Fruit fly (Drosophila melanogaster): Measurements from ENCODE around the gene Ttc19.

The Ttc19 gene

dm6 chr2L:19018266-19018665 is 26.7 kb downstream of the Ttc19 start:
- TF ChIP-seq CG16779 (tag; optimal IDR thresholded peaks at IDR 0.05) (no peak), CG8119 (GFP tag; IDR thresholded peaks at IDR 0.05) (no peak), svp (GFP tag) (peak; percentile 13), OdsH (GFP tag; optimal IDR thresholded peaks at IDR 0.05) (no peak), CG11762 (GFP tag; optimal IDR thresholded peaks at IDR 0.05; ENCODE audit: insufficient read depth) (no peak)

- TF ChIP-seq CG32006 (GFP tag; optimal IDR thresholded peaks at IDR 0.05) (no peak), Ets21C (GFP tag; optimal IDR thresholded peaks at IDR 0.05) (no peak), fd59A (GFP tag; optimal IDR thresholded peaks at IDR 0.05) (no peak), spab (GFP tag; optimal IDR thresholded peaks at IDR 0.05) (no peak), Ets96B (tag; optimal IDR thresholded peaks at IDR 0.05) (no peak), Eip93F (GFP tag; optimal IDR thresholded peaks at IDR 0.05) (no peak), Hr39 (GFP tag; optimal IDR thresholded peaks at IDR 0.05) (no peak), cyc (GFP tag; optimal IDR thresholded peaks at IDR 0.05) (no peak), CG16779 (tag; optimal IDR thresholded peaks at IDR 0.05) (no peak), eg (GFP tag; IDR thresholded peaks at IDR 0.05) (no peak), CG3919 (GFP tag; optimal IDR thresholded peaks at IDR 0.05) (no peak), CG11902 (GFP tag; optimal IDR thresholded peaks at IDR 0.05) (no peak)
Measured at dm6 chr2L:19017060-19017459, 27.9 kb downstream of the Ttc19 start.

- TF ChIP-seq CG9139 (GFP tag; optimal IDR thresholded peaks at IDR 0.05) (no peak), Gug (GFP tag; IDR thresholded peaks at IDR 0.05) (no peak), Hr38 (GFP tag; optimal IDR thresholded peaks at IDR 0.05) (no peak), CG7368 (GFP tag; optimal IDR thresholded peaks at IDR 0.05) (peak; percentile 45)
Measured at dm6 chr2L:19015628-19016027, 29.3 kb downstream of the Ttc19 start.

- TF ChIP-seq Eip78C (GFP tag) (no peak), achi (GFP tag; optimal IDR thresholded peaks at IDR 0.05) (no peak)
Measured at dm6 chr2L:19014881-19015366, 30.0 kb downstream of the Ttc19 start.

dm6 chr2L:19014032-19014880 is 30.7 kb downstream of the Ttc19 start:
- TF ChIP-seq CG11294 (GFP tag; IDR thresholded peaks at IDR 0.05) (no peak), achi (GFP tag; optimal IDR thresholded peaks at IDR 0.05) (peak; percentile 38), topi (GFP tag; optimal IDR thresholded peaks at IDR 0.05) (peak; percentile 34), ss (GFP tag; optimal IDR thresholded peaks at IDR 0.05) (peak; percentile 55 to 66), CG16779 (tag; optimal IDR thresholded peaks at IDR 0.05) (peak; percentile 10), Hr38 (GFP tag; optimal IDR thresholded peaks at IDR 0.05) (no peak), CG3919 (GFP tag; optimal IDR thresholded peaks at IDR 0.05) (peak; percentile 30), CG10631 (GFP tag; optimal IDR thresholded peaks at IDR 0.05) (peak; percentile 41), Smox (GFP tag; optimal IDR thresholded peaks at IDR 0.05) (peak; percentile 28), Sox14 (GFP tag; optimal IDR thresholded peaks at IDR 0.05) (no peak), CG10669 (GFP tag; optimal IDR thresholded peaks at IDR 0.05) (peak; percentile 59), CG7368 (GFP tag; optimal IDR thresholded peaks at IDR 0.05) (no peak), Gug (GFP tag; IDR thresholded peaks at IDR 0.05) (no peak), CG34406 (GFP tag; optimal IDR thresholded peaks at IDR 0.05) (peak; percentile 19), Lpt (GFP tag; optimal IDR thresholded peaks at IDR 0.05) (no peak), esn (GFP tag; optimal IDR thresholded peaks at IDR 0.05) (peak; percentile 54), CG6854 (GFP tag; optimal IDR thresholded peaks at IDR 0.05) (no peak), Eip78C (GFP tag) (peak; percentile 86), CG15336 (GFP tag; IDR thresholded peaks at IDR 0.05) (peak; percentile 47), Ets21C (GFP tag; optimal IDR thresholded peaks at IDR 0.05) (no peak), Ets96B (tag; optimal IDR thresholded peaks at IDR 0.05) (peak; percentile 62), spab (GFP tag; optimal IDR thresholded peaks at IDR 0.05) (peak; percentile 48), svp (GFP tag) (peak; percentile 73), Hr4 (GFP tag; optimal IDR thresholded peaks at IDR 0.05) (peak; percentile 39), CG8319 (GFP tag; optimal IDR thresholded peaks at IDR 0.05) (no peak), eg (GFP tag; IDR thresholded peaks at IDR 0.05) (no peak), CG3032 (tag; optimal IDR thresholded peaks at IDR 0.05) (peak; percentile 66), CG32006 (GFP tag; optimal IDR thresholded peaks at IDR 0.05) (peak; percentile 58), lz (GFP tag; optimal IDR thresholded peaks at IDR 0.05) (peak; percentile 22), Eip75B (GFP tag; optimal IDR thresholded peaks at IDR 0.05) (peak; percentile 14), pdm3 (GFP tag; optimal IDR thresholded peaks at IDR 0.05) (peak; percentile 19), CG8632 (GFP tag; optimal IDR thresholded peaks at IDR 0.05) (peak; percentile 44)

Data from whole organism, prepupa.